Worm (Caenorhabditis elegans) whole organism, late embryonic: Measurements from ENCODE around the gene dbt-1.

ENCODE experiments used
- ama-1 ChIP-seq: fragments of 150-350 bp; optimal IDR thresholded peaks from 2 replicates; lab custom pipeline; 2014
- ceh-30 ChIP-seq: fragments of 150-350 bp; optimal IDR thresholded peaks from 2 replicates; lab custom pipeline; 2014; ENCODE audit warnings: missing biosample characterization, missing genetic modification characterization
- ceh-9 ChIP-seq: sonication (generic microtip); optimal IDR thresholded peaks from 2 replicates; lab custom pipeline; 2016; ENCODE audit warnings: mild to moderate bottlenecking, missing genetic modification characterization, inconsistent platforms, missing compliant biosample characterization
- lin-11 ChIP-seq: fragments of 200-800 bp; sonication (Bioruptor generic); optimal IDR thresholded peaks from 2 replicates; lab custom pipeline; 2018; ENCODE audit warnings: mild to moderate bottlenecking, missing genetic modification characterization, missing compliant biosample characterization
- pag-3 ChIP-seq: sonication (generic microtip); optimal IDR thresholded peaks from 2 replicates; lab custom pipeline; 2016; ENCODE audit warnings: missing compliant biosample characterization, missing genetic modification characterization, borderline replicate concordance
- pha-4 ChIP-seq: fragments of 150-350 bp; optimal IDR thresholded peaks from 2 replicates; lab custom pipeline; 2018; ENCODE audit warnings: missing biosample characterization, missing genetic modification reagents, missing genetic modification characterization
- rnt-1 ChIP-seq: sonication (generic microtip); optimal IDR thresholded peaks from 2 replicates; lab custom pipeline; 2016; ENCODE audit warnings: missing genetic modification characterization, missing compliant biosample characterization
- sox-4 ChIP-seq: sonication (generic microtip); optimal IDR thresholded peaks from 2 replicates; lab custom pipeline; 2017; ENCODE audit warnings: mild to moderate bottlenecking, missing genetic modification characterization, inconsistent platforms, missing compliant biosample characterization
- tbx-2 ChIP-seq: sonication (generic microtip); optimal IDR thresholded peaks from 2 replicates; lab custom pipeline; 2016; ENCODE audit warnings: missing genetic modification characterization, missing compliant biosample characterization

ce11 chrII:7984071-7984470, 39.1 kb upstream of the dbt-1 start:
- no peak for TF ChIP-seq ama-1 (lab: Kevin White, UChicago)
- no peak for TF ChIP-seq rnt-1 (tag; lab: Kevin White, UChicago)
- TF ChIP-seq lin-11 (tag; lab: Kevin White, UChicago): no peak
- no peak for TF ChIP-seq ceh-30 (tag; lab: Kevin White, UChicago)
- TF ChIP-seq pag-3: no peak
- no peak for TF ChIP-seq tbx-2
- no peak for TF ChIP-seq ceh-9 (tag; lab: Kevin White, UChicago)
- no peak for TF ChIP-seq sox-4 (tag; lab: Kevin White, UChicago)
- no peak for TF ChIP-seq pha-4 (tag; lab: Kevin White, UChicago)
